Fruit fly (Drosophila melanogaster) whole organism, pupa: ENCODE data around the gene CtsL4.

ENCODE experiments used
- CG10348 ChIP-seq: fragments of 200-800 bp; sonication (Bioruptor generic); IDR thresholded peaks from 2 replicates; pipeline ENCODE4 v1.3.6; 2022; ENCODE audit warnings: missing biosample characterization, missing genetic modification characterization
- CG12605 ChIP-seq: fragments of 200-800 bp; sonication (Bioruptor generic); IDR thresholded peaks from 2 replicates; pipeline ENCODE4 v1.3.6; 2022; ENCODE audit warnings: missing biosample characterization, missing genetic modification characterization
- CG13204 ChIP-seq: fragments of 200-800 bp; sonication (Bioruptor generic); optimal IDR thresholded peaks from 2 replicates; lab custom pipeline; 2018; ENCODE audit warnings: missing biosample characterization, mild to moderate bottlenecking, missing genetic modification characterization, moderate library complexity
- CG14655 ChIP-seq: fragments of 200-800 bp; sonication (Bioruptor generic); optimal IDR thresholded peaks from 3 replicates; lab custom pipeline; 2017; ENCODE audit warnings: mild to moderate bottlenecking, missing biosample characterization, missing genetic modification reagents, missing genetic modification characterization
- CG15710 ChIP-seq: fragments of 200-800 bp; sonication (Bioruptor generic); optimal IDR thresholded peaks from 2 replicates; lab custom pipeline; 2018; ENCODE audit warnings: missing biosample characterization, mild to moderate bottlenecking, missing genetic modification characterization, moderate library complexity
- CG17806 ChIP-seq: fragments of 200-800 bp; sonication (Bioruptor generic); optimal IDR thresholded peaks from 2 replicates; lab custom pipeline; 2018; ENCODE audit warnings: missing biosample characterization, mild to moderate bottlenecking, missing genetic modification characterization, moderate library complexity
- CG32121 ChIP-seq: fragments of 200-800 bp; sonication (Bioruptor generic); IDR thresholded peaks from 2 replicates; pipeline ENCODE4 v1.3.6; 2022; ENCODE audit warnings: missing biosample characterization, missing genetic modification characterization
- CG34367 ChIP-seq: fragments of 200-800 bp; sonication (Bioruptor generic); optimal IDR thresholded peaks from 2 replicates; lab custom pipeline; 2018; ENCODE audit warnings: missing biosample characterization, mild to moderate bottlenecking, missing genetic modification characterization
- CG4496 ChIP-seq: fragments of 200-800 bp; sonication (Bioruptor generic); IDR thresholded peaks from 3 replicates; pipeline ENCODE4 v1.3.6; 2022; ENCODE audit warnings: missing biosample characterization, missing genetic modification characterization
- CG8159 ChIP-seq: fragments of 200-800 bp; sonication (Bioruptor generic); optimal IDR thresholded peaks from 3 replicates; lab custom pipeline; 2018; ENCODE audit warnings: missing biosample characterization, mild to moderate bottlenecking, missing genetic modification characterization, moderate library complexity
- CG8301 ChIP-seq: fragments of 200-800 bp; sonication (Bioruptor generic); optimal IDR thresholded peaks from 2 replicates; lab custom pipeline; 2018; ENCODE audit warnings: missing biosample characterization, mild to moderate bottlenecking, missing genetic modification characterization
- CG9948 ChIP-seq: fragments of 200-800 bp; sonication (Bioruptor generic); optimal IDR thresholded peaks from 2 replicates; lab custom pipeline; 2018; ENCODE audit warnings: missing biosample characterization, mild to moderate bottlenecking, missing genetic modification characterization, moderate library complexity
- D1 ChIP-seq: fragments of 200-800 bp; sonication (Bioruptor generic); optimal IDR thresholded peaks from 2 replicates; lab custom pipeline; 2018; ENCODE audit warnings: missing biosample characterization, mild to moderate bottlenecking, missing genetic modification characterization, moderate library complexity
- EcR ChIP-seq: fragments of 200-800 bp; sonication (Bioruptor generic); optimal IDR thresholded peaks from 3 replicates; lab custom pipeline; 2019; ENCODE audit warnings: missing biosample characterization, missing genetic modification characterization, mild to moderate bottlenecking, moderate library complexity, missing genetic modification reagents
- Ets98B ChIP-seq: fragments of 200-800 bp; sonication (Bioruptor generic); IDR thresholded peaks from 2 replicates; pipeline ENCODE4 v1.3.6; 2022; ENCODE audit warnings: missing biosample characterization, missing genetic modification characterization
- Pif1A ChIP-seq: fragments of 200-800 bp; sonication (Bioruptor generic); optimal IDR thresholded peaks from 3 replicates; lab custom pipeline; 2016; ENCODE audit warnings: missing biosample characterization, missing genetic modification characterization
- Pif1B ChIP-seq: fragments of 200-800 bp; sonication (Bioruptor generic); optimal IDR thresholded peaks from 3 replicates; lab custom pipeline; 2016; ENCODE audit warnings: missing biosample characterization, missing genetic modification characterization
- Snoo ChIP-seq: fragments of 200-800 bp; sonication (Bioruptor generic); optimal IDR thresholded peaks from 3 replicates; lab custom pipeline; 2017; ENCODE audit warnings: missing biosample characterization, mild to moderate bottlenecking, missing genetic modification characterization, inconsistent platforms
- fd96Ca ChIP-seq: fragments of 200-800 bp; sonication (Bioruptor generic); IDR thresholded peaks from 3 replicates; pipeline ENCODE4 v1.3.6; 2022; ENCODE audit warnings: missing biosample characterization, missing genetic modification characterization
- gl ChIP-seq: fragments of 200-800 bp; sonication (Bioruptor generic); optimal IDR thresholded peaks from 2 replicates; lab custom pipeline; 2018; ENCODE audit warnings: missing biosample characterization, mild to moderate bottlenecking, missing genetic modification characterization
- rn ChIP-seq: fragments of 200-800 bp; sonication (Bioruptor generic); IDR thresholded peaks from 2 replicates; pipeline ENCODE4 v1.3.6; 2022; ENCODE audit warnings: missing biosample characterization, missing genetic modification characterization

The CtsL4 gene

DNA sequence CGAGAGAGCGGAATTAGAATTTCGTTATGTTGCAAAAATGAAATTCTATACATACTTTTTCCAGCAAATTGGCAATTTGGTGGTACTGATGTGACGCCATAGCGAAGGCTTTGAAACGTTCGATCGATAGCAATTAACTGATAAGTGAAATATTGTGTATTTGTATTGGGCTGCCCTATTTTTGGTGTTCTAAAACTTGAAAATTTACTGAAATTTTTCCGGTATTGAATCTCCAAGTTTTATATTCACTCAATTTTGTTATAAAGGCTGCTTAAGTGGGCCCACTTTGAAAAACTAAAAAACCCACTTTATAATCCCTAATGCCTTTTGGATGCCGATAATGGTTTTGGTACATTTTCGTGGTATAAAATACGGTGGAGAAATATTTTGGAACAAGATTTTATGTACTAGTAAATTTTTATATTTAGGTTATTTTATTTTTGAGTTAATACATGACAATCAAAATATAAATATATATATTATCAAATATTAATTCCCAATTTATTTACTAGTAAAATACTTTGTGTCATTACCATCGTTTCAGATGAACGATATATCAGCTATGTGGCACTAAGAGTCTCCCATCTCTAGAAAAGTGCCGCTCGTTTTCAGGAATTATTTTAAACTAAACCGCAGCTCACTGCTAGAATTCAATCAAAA is 6.1 kb upstream of the CtsL4 start, which contains the start of the genes Cand1 and pim:
Gene Cand1, minus strand, starts transcription at position 300 of the 660 bp plus-strand sequence.
Gene pim, plus strand, starts transcription at position 582 of the 660 bp plus-strand sequence.
- no peak for TF ChIP-seq Ets98B (GFP tag; lab: Robert Waterston, UW)
- TF ChIP-seq CG8301, result no peak
- no peak for TF ChIP-seq fd96Ca (GFP tag; lab: Robert Waterston, UW)
- no peak for TF ChIP-seq D1
- no peak for TF ChIP-seq CG15710 (tag; lab: Kevin White, UChicago)
- no peak for TF ChIP-seq CG32121
- no peak for TF ChIP-seq EcR (GFP tag; lab: Kevin White, UChicago)
- TF ChIP-seq CG13204 (GFP tag; lab: Kevin White, UChicago), result no peak
- TF ChIP-seq CG17806, result no peak
- TF ChIP-seq, all 21 proteins: peak for 0

DNA sequence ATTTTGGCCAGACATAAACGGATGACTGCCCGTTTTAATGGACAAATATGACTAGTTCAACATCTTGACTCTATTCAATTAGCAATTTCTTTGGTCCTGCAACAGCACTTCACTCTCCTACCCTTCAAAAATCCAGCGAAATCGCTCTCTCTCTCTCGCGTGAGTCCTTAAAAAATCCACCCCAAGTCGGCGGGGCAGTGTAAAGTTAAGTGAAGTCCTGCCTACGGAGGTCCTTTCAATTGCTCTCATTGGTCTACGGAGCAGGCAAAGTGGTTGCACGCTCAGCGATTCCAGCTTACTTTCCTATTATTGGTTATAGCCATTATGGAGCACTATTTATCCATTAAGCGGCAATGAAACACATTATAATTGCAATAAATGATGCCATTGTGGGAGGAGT is 2.5 kb downstream of the CtsL4 start, which contains the start of gene CG34367:
Gene CG34367, minus strand, starts transcription at position 35 of the 400 bp plus-strand sequence.
- no peak for TF ChIP-seq CG32121
- TF ChIP-seq, all 21 proteins: peak for 0

DNA sequence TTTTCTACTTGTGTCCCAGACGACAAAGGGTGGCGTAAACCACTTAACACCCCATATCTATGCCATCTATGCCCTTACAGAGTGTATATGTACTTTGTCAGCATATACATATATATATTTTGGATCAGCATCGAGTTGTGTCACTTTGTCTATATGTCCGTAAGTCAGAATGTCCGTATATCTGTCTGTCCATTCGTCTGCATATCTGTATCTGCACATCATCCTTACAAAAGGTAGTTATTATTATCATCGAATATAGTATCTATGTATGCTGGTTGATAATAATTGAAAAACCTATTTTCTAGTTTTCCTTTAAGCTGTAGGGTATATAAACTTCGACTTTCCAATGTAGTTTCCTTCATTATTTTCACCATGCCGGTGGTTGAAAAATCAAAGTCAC is 5.3 kb downstream of the CtsL4 start:
- no peak for TF ChIP-seq CG10348 (GFP tag; lab: Robert Waterston, UW)
- no peak for TF ChIP-seq CG17806
- no peak for TF ChIP-seq Pif1B (GFP tag; lab: Kevin White, UChicago)
- TF ChIP-seq CG12605 (GFP tag; lab: Robert Waterston, UW), result no peak
- no peak for TF ChIP-seq fd96Ca (GFP tag; lab: Robert Waterston, UW)
- TF ChIP-seq EcR (GFP tag; lab: Kevin White, UChicago), result no peak
- TF ChIP-seq CG14655 (GFP tag; lab: Kevin White, UChicago), result no peak
- no peak for TF ChIP-seq D1
- TF ChIP-seq CG15710 (tag; lab: Kevin White, UChicago), result no peak
- TF ChIP-seq gl, result no peak
- no peak for TF ChIP-seq CG8159 (tag; lab: Kevin White, UChicago)
- TF ChIP-seq rn (GFP tag; lab: Robert Waterston, UW), result no peak
- TF ChIP-seq CG32121, result no peak
- TF ChIP-seq CG13204 (GFP tag; lab: Kevin White, UChicago), result no peak

DNA sequence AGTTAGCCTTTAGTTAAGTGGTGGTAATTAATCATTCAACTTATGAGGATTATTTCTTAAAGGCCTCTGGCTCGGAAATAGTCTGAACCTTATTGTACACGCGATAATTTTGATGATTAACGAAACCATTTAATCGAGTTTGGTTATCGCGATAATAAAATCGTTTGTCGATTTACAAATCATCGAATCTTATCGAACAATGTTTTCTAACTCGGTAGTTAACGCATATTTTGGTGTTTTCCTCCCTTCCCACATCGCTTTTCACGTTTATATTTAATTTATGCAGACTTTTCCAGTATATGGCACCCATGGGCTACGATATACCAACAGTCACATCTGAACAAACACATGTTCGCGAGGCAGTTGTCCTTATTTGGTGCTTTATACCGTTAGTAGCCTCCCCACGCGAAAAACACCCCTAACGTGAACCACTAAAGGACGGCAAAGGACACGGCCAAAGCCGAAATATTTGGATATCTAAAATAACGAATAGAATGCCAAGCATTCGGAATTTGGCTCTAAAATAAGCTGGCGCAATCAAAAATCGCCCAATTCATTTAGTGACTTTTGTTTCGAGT is 12.3 kb downstream of the CtsL4 start, which contains the start of gene Frmd5:
Gene Frmd5, plus strand, starts transcription at position 414 of the 578 bp plus-strand sequence.
- no peak for TF ChIP-seq CG17806
- TF ChIP-seq CG34367 (tag; lab: Kevin White, UChicago), result no peak

DNA sequence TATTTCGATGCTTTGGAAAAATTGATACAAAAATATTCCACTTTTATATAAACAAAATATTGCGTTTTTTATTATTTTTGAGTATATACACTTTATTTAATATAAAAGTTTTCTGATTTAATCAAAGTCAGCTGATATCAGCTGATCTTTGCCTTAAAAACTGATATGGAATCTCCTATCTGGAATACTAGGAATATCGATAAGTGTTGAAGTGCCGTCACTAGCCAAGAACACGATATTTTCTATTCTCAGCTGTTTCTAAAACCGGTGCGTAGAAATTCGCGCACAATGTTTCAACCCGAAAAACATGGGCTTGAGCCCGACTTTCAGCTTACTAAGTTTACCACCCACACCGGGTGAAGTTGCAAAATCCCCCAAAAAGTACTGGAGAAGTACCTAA is 13.9 kb downstream of the CtsL4 start, which contains the start of gene Sps2:
Gene Sps2, plus strand, starts transcription at position 124 of the 400 bp plus-strand sequence.
- TF ChIP-seq D1 (no peak), fd96Ca (GFP tag; lab: Robert Waterston, UW) (no peak), Ets98B (GFP tag; lab: Robert Waterston, UW) (no peak), CG17806 (no peak), CG34367 (tag; lab: Kevin White, UChicago) (no peak), CG32121 (no peak)

- TF ChIP-seq Pif1B (GFP tag; lab: Kevin White, UChicago) (no peak), fd96Ca (GFP tag; lab: Robert Waterston, UW) (no peak), CG9948 (tag; lab: Kevin White, UChicago) (peak; percentile 4), CG12605 (GFP tag; lab: Robert Waterston, UW) (no peak), Snoo (tag; lab: Kevin White, UChicago) (peak; percentile 13), EcR (GFP tag; lab: Kevin White, UChicago) (no peak), CG13204 (GFP tag; lab: Kevin White, UChicago) (no peak), CG34367 (tag; lab: Kevin White, UChicago) (no peak), Pif1A (GFP tag; lab: Kevin White, UChicago) (no peak), D1 (no peak), CG15710 (tag; lab: Kevin White, UChicago) (peak; percentile 6), CG17806 (peak; percentile 7)
These were observed 15.0 kb downstream of the CtsL4 start, which contains the start of gene CG31715 for dm6 chr2L:10341405-10341804. TSS of gene CG31715 (plus strand) at chr2L:10341616.

DNA sequence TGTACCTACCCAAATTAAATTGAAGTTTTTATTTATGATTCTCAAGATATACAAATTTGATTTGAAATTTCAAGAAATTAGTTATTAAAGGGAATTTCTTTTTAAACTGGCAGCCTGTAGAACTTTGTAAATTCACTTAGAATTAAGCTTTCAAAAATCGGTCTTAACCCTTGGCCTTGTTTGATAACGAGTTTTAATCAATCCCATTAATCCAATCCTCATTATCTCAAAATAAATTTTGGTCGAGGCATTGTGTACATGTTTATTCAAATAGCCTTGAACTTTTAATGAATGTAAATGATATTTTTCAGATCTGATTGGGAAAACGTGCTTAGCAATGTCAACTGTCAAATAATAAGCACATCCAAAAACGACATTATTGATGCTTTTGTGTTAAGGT is 16.6 kb downstream of the CtsL4 start:
- TF ChIP-seq CG8301 (no peak), Ets98B (GFP tag; lab: Robert Waterston, UW) (no peak), CG4496 (GFP tag; lab: Robert Waterston, UW) (no peak), CG15710 (tag; lab: Kevin White, UChicago) (no peak), CG32121 (no peak), CG8159 (tag; lab: Kevin White, UChicago) (no peak), EcR (GFP tag; lab: Kevin White, UChicago) (no peak), CG12605 (GFP tag; lab: Robert Waterston, UW) (no peak), gl (no peak), CG17806 (no peak), Snoo (tag; lab: Kevin White, UChicago) (no peak), Pif1B (GFP tag; lab: Kevin White, UChicago) (no peak), fd96Ca (GFP tag; lab: Robert Waterston, UW) (no peak), D1 (no peak), CG34367 (tag; lab: Kevin White, UChicago) (no peak), CG9948 (tag; lab: Kevin White, UChicago) (no peak), CG13204 (GFP tag; lab: Kevin White, UChicago) (no peak), CG14655 (GFP tag; lab: Kevin White, UChicago) (no peak)
